Fruit fly (Drosophila melanogaster): ENCODE data around the gene AOX2.
A peak's percentile ranks its signal among the peaks of the same experiment; 100 is the strongest.

The AOX2 gene

DNA sequence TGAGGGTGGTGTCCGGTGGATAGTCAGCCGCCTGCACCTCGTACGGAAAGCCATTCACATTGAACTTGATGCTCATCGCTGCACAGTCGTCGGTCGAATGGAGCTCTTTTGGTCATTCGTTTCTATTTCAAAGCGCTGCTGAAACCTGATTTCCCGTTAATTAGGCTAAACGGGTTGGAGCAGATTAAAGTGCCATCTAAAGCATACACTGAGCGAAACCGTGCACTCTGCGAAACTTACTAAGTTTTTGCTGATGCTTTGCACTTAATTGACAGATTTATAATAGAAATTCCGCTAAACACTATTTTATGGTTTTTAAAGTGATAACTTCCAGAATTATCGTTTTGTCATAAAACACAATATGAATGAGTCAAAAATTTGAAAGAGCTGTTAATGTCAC is at the start of gene AOX2:
AOX2 (minus strand) TSS at position 101 of the 400 bp plus-strand sequence.
- no peak for TF ChIP-seq noc (tag; optimal IDR thresholded peaks at IDR 0.05)

DNA sequence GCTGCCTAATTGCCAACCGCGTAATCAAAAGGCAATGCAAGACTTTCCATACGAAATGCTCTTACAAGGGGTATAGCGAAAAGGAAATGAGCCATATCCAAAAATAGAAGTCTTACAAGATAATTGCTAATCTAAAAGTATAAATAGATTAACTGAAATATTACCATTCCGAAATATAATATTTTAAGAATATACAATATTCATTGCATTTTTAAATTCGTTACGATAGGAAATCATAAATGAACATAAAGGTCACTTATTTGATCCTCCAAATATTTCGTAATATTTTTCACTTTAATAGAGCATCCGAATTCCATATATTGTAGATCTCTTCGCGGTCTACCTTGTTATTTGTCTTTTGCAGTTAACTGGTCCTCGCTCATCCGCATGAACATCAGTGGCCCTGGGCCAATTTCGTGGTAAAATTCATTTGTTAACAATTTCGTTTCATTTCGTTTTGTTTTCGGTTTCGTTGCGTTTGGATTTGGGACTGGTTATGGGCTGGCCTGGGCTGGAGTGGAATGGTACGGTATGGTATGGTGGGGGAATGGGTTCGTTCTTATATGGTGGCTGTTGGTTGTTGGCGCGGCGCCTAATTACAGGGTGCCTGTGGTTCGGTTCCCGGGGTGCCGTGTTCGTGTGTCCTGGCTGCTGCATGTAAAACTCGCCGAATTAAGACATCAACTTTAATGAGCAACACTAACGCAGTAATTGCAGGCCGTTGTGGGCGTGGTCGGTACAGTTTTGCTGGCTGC is 46.5 kb upstream of the AOX2 start:
- TF ChIP-seq noc (tag; optimal IDR thresholded peaks at IDR 0.05) = no peak

DNA sequence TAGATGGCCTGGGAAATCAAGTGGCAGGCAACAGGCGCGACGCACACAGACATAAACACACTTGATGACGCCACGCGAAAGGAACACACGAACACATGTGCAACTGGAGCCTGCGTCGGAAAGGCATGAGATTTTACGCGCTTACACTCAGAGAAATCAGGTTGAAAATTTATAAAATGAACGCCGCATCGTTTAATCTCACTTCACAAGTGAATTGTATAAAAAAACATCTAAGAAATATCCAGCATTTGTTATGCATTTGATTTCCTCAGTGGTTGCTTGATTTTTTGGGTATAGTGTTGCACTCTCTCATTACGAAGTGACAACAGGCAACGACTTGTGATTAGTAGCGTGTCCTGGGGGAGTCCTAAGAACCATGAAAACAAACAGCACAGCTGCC is 45.3 kb upstream of the AOX2 start:
- no peak for TF ChIP-seq noc (tag; optimal IDR thresholded peaks at IDR 0.05)

dm6 chr3R:15584523-15585149 is 42.4 kb upstream of the AOX2 start:
- no peak for TF ChIP-seq noc (tag; optimal IDR thresholded peaks at IDR 0.05)

- TF ChIP-seq noc (tag; optimal IDR thresholded peaks at IDR 0.05) = no peak
These were observed 41.2 kb upstream of the AOX2 start for dm6 chr3R:15583447-15583846.

dm6 chr3R:15582526-15583155 is 40.4 kb upstream of the AOX2 start:
- no peak for TF ChIP-seq noc (tag; optimal IDR thresholded peaks at IDR 0.05)

DNA sequence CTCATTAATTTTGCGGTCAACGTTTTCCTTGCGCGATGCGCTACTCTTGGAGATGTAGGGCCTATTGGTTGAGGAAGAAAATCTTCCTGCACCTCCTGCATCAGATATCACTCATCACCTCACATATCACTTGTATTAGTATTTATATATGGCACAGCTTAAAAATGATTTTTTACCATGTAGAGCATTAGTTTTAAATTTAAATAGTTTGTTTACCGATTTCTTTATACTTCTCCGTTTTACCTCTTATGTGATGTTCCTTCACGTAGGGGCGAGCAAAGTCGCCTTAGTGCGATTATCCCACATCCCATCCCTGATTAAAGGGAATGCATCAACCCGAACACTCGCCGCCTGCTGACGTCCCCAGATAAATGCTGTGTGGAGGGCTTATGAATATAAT is 38.5 kb upstream of the AOX2 start:
- TF ChIP-seq noc (tag; optimal IDR thresholded peaks at IDR 0.05) = no peak

DNA sequence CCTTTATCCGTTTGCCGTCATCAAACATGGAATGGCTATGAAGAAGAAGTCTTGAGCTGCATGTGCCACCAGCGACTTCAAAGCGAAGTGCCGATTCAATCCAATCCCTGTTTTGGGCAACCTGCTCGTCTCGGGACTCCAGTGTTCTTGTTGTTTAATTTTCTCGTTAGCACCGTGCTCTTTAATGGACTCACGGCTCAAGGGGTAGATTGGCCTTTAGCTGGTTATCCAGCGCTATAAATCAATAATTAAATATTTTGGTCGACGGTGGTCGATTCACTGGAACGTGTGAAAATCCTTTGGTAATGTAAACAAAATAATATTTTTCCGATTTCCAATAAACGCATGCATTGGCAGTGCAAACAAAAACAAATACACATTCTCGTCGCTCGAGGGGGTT is 37.5 kb upstream of the AOX2 start:
- TF ChIP-seq noc (tag; optimal IDR thresholded peaks at IDR 0.05) = no peak

- TF ChIP-seq noc (tag; optimal IDR thresholded peaks at IDR 0.05) = no peak
These were observed 26.4 kb upstream of the AOX2 start for dm6 chr3R:15568569-15568968.

DNA sequence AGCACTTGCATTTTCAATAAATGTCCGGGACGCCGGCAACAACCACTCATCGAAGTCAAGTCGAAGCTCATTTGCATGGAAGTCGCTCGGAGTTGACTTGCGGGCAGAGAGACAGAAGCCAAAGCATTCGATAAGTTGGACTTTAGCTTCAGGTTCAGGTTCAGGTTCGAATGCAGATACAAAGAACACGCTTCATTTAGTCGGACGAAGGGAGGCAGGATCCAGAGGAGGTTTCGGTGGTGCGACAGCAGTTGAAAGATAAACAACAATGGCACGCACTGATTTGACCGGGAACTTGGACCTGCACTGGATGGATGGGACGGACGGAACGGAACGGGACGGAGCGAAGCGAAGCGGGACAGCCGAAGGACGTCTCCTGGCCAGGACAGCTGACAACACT is 25.7 kb upstream of the AOX2 start:
- TF ChIP-seq noc (tag; optimal IDR thresholded peaks at IDR 0.05) = no peak

- TF ChIP-seq noc (tag; optimal IDR thresholded peaks at IDR 0.05) = no peak
These were observed 24.7 kb upstream of the AOX2 start for dm6 chr3R:15566948-15567347.

DNA sequence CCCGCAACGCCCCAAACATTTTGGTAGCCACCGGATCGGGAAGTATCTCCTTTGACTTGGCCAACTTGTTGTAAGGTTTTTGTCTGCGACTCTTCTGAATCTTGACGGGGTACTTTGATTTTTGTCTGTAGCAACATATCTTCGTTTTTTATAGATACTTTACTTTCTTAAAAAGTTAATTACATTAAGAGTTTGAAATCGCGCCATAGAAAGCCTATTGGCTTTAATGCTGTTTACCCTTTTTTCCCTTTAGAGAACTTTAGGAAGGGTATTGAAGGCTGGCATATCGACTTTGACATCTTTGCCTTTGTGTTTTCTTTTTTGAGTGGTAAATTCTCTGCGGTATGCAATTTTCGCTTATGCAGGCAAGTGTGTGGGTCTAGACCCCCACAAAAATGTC is 24.1 kb upstream of the AOX2 start:
- TF ChIP-seq noc (tag; optimal IDR thresholded peaks at IDR 0.05) = no peak

DNA sequence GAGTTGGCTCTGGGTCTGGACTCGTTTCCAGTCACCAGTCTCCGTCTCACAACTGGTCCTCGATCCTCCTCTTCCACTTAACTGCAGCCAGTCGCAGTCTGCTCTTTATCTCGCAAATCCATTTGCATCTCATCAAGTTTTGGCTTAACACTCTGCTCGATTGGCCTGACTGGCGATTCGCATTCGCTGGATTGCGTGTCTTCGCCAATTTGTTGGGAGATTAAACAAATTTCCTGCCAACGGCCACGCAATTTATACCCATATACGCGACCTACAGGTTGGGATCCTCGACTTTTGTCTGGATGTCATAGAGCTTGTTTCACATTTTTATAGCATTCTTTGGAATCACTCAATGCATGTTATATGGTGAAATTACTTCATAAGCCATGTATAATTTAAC is 15.1 kb upstream of the AOX2 start:
- no peak for TF ChIP-seq noc (tag; optimal IDR thresholded peaks at IDR 0.05)

- TF ChIP-seq noc (tag; optimal IDR thresholded peaks at IDR 0.05) = peak; percentile 57
These were observed 14.3 kb upstream of the AOX2 start for dm6 chr3R:15556524-15556923.

DNA sequence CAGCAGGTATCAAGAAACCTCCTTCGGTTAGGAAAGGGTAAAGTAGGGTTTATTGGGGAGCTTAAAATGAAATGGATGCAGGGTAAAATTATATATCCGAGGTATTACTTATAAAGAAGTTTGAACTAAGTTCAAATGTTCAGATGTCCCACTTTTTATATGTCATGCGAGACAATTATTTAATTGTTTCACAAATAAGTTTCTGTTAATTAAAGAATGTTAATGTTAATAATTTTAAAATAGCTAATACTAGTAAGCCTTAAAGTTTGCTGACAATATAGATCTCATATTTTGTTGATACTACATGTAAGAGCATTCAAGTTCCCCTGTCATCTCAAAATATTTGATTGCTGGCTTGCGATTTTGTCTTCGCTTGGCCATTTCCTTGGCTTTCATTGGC is 12.5 kb upstream of the AOX2 start:
- no peak for TF ChIP-seq noc (tag; optimal IDR thresholded peaks at IDR 0.05)

DNA sequence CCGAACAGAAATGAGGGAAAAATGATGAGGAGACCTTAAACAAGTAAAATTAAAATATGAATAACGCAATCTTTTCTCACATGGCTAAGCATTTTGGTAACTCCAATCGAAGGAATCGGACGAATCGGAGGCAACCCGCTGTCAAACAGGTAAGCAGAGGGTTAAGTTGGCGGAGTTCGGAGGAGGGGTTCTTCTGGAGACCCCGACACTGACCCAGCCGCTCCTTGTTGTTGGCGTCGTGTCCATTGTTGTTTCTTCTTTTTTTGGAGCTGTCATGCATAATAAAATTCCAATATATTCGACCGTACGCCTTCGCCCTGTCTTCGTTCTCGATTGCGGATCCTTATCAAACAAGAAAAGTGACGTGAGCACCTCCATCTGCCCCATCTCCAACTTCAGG is 11.4 kb upstream of the AOX2 start:
- TF ChIP-seq noc (tag; optimal IDR thresholded peaks at IDR 0.05) = no peak

DNA sequence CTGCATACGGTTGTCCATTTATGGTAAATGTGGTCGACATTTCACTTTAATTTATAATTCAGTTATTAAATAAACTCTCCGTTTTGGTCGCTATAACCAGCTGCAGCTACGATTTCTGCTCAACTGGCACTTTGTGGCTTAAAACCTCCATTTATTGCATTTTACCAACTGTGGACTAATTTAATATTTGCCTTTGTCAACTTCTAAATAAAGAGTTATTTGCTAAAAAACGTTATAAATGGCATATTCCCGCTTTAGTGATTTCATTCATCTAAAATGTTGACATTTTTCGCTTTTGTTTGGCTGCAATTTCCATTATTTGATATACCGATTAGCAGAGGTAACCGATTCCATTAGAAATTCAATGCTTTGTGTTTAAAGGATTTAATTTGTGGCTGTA is 10.5 kb upstream of the AOX2 start, which contains the start of gene AOX4:
AOX4 (minus strand) TSS at position 101 of the 400 bp plus-strand sequence.
- no peak for TF ChIP-seq noc (tag; optimal IDR thresholded peaks at IDR 0.05)

All from whole organism, larva.